Worm (Caenorhabditis elegans) whole organism, L4 larva: ENCODE measurements around the gene catp-4.

Source experiments
- mdl-1 ChIP-seq, 2 experiments: fragments of 150-350 bp in 1 of 2; sonication (generic microtip) in 1 of 2; optimal IDR thresholded peaks; 2 replicates each; lab custom pipeline; 2014 to 2017; ENCODE audit warnings: missing biosample characterization in 2 of 2, missing genetic modification characterization in 2 of 2
- unc-39 ChIP-seq: sonication (generic microtip); optimal IDR thresholded peaks from 2 replicates; lab custom pipeline; 2017; ENCODE audit warnings: missing biosample characterization, missing genetic modification characterization

DNA sequence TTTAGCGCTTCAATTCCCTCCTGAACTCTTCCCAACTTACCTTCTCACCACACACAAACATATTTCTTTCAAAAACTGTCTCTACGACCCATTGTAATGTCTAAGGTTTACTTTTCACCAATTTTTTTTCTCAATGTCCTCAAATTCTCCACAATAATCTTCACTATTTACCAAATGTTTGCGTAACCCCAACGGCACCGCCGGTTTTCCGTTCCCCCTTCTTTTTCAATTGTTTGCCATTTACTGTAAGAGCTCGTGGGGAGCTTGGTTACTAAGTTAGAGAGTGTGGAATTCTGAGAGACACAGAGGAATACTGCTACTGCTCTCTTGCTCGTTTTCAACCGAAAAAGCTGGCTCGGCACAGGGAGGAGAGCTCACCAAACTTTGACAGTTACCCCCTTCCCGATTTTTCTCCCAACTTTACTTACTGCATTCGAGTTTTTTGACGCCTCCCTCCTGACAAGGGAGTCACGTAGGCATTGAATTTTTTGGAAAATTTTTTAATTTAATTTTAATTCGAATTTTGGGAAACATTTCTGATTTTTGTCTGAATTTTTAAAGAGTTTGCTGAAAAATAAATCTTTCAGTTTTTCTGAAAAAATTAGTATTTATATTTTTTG lies 22.7 kb upstream of the catp-4 start:
- TF ChIP-seq mdl-1 (tag; optimal IDR thresholded peaks at IDR 0.05; lab: Kevin White, UChicago) (no peak), unc-39 (tag; lab: Kevin White, UChicago) (no peak)
